Fruit fly (Drosophila melanogaster) whole organism, pupa: ENCODE data around the gene CG5004.

Experiments
- CG10348 ChIP-seq: fragments of 200-800 bp; sonication (Bioruptor generic); IDR thresholded peaks from 2 replicates; pipeline ENCODE4 v1.3.6; 2022; ENCODE audit warnings: missing biosample characterization, missing genetic modification characterization
- CG12605 ChIP-seq: fragments of 200-800 bp; sonication (Bioruptor generic); IDR thresholded peaks from 2 replicates; pipeline ENCODE4 v1.3.6; 2022; ENCODE audit warnings: missing biosample characterization, missing genetic modification characterization
- CG15710 ChIP-seq: fragments of 200-800 bp; sonication (Bioruptor generic); optimal IDR thresholded peaks from 2 replicates; lab custom pipeline; 2018; ENCODE audit warnings: missing biosample characterization, mild to moderate bottlenecking, missing genetic modification characterization, moderate library complexity
- CG17806 ChIP-seq: fragments of 200-800 bp; sonication (Bioruptor generic); optimal IDR thresholded peaks from 2 replicates; lab custom pipeline; 2018; ENCODE audit warnings: missing biosample characterization, mild to moderate bottlenecking, missing genetic modification characterization, moderate library complexity
- CG32121 ChIP-seq: fragments of 200-800 bp; sonication (Bioruptor generic); IDR thresholded peaks from 2 replicates; pipeline ENCODE4 v1.3.6; 2022; ENCODE audit warnings: missing biosample characterization, missing genetic modification characterization
- CG4496 ChIP-seq: fragments of 200-800 bp; sonication (Bioruptor generic); IDR thresholded peaks from 3 replicates; pipeline ENCODE4 v1.3.6; 2022; ENCODE audit warnings: missing biosample characterization, missing genetic modification characterization
- D1 ChIP-seq: fragments of 200-800 bp; sonication (Bioruptor generic); optimal IDR thresholded peaks from 2 replicates; lab custom pipeline; 2018; ENCODE audit warnings: missing biosample characterization, mild to moderate bottlenecking, missing genetic modification characterization, moderate library complexity
- EcR ChIP-seq: fragments of 200-800 bp; sonication (Bioruptor generic); optimal IDR thresholded peaks from 3 replicates; lab custom pipeline; 2019; ENCODE audit warnings: missing biosample characterization, missing genetic modification characterization, mild to moderate bottlenecking, moderate library complexity, missing genetic modification reagents
- Ets98B ChIP-seq: fragments of 200-800 bp; sonication (Bioruptor generic); IDR thresholded peaks from 2 replicates; pipeline ENCODE4 v1.3.6; 2022; ENCODE audit warnings: missing biosample characterization, missing genetic modification characterization
- Pif1A ChIP-seq: fragments of 200-800 bp; sonication (Bioruptor generic); optimal IDR thresholded peaks from 3 replicates; lab custom pipeline; 2016; ENCODE audit warnings: missing biosample characterization, missing genetic modification characterization
- Pif1B ChIP-seq: fragments of 200-800 bp; sonication (Bioruptor generic); optimal IDR thresholded peaks from 3 replicates; lab custom pipeline; 2016; ENCODE audit warnings: missing biosample characterization, missing genetic modification characterization
- gl ChIP-seq: fragments of 200-800 bp; sonication (Bioruptor generic); optimal IDR thresholded peaks from 2 replicates; lab custom pipeline; 2018; ENCODE audit warnings: missing biosample characterization, mild to moderate bottlenecking, missing genetic modification characterization
- rn ChIP-seq: fragments of 200-800 bp; sonication (Bioruptor generic); IDR thresholded peaks from 2 replicates; pipeline ENCODE4 v1.3.6; 2022; ENCODE audit warnings: missing biosample characterization, missing genetic modification characterization

- no peak for TF ChIP-seq CG10348
- no peak for TF ChIP-seq CG15710 (tag; lab: Kevin White, UChicago)
- TF ChIP-seq Ets98B (GFP tag; lab: Robert Waterston, UW) = no peak
- TF ChIP-seq CG32121 (GFP tag; lab: Robert Waterston, UW) = no peak
- TF ChIP-seq D1 = no peak
- TF ChIP-seq EcR = no peak
- no peak for TF ChIP-seq Pif1B
- no peak for TF ChIP-seq gl (tag; lab: Kevin White, UChicago)
- no peak for TF ChIP-seq rn (GFP tag; lab: Robert Waterston, UW)
- no peak for TF ChIP-seq Pif1A (GFP tag; lab: Kevin White, UChicago)
- 0 out of 3 replicates have a peak, but pooled peaks have one; percentile 22 for TF ChIP-seq CG4496 (GFP tag; lab: Robert Waterston, UW)
- no peak for TF ChIP-seq CG17806 (tag; lab: Kevin White, UChicago)
- no peak for TF ChIP-seq CG12605 (GFP tag; lab: Robert Waterston, UW)
These were observed 14.0 kb upstream of the CG5004 start for dm6 chrX:17093431-17093830.
